Worm (Caenorhabditis elegans): ENCODE data around the gene clc-25.
A peak's percentile ranks its signal among the peaks of the same experiment; 100 is the strongest.

clc-25 gene

DNA sequence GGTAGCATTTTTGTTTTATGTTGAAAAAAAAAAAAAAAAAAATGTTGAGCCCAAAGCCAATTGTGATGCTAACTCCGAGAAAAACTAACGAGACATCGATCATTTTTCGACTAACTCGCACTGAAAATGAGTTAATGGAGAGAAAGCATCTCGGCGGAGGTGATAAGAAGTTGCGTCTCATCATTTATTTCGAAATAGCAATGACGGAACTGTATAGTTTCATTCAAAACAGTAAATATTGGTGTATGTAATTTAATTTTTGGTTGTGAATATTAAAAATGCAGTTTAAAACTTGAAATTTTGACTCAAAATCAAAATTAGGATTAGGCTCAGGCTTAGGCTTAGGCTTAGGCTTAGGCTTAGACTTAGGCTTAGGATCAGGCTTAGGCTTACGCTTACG, at the start of gene clc-25:
clc-25 (minus strand) TSS at position 101 of the 400 bp plus-strand sequence.
- TF ChIP-seq ces-1 (GFP tag; optimal IDR thresholded peaks at IDR 0.05): no peak
- no peak for TF ChIP-seq unc-39 (tag; optimal IDR thresholded peaks at IDR 0.05)
- TF ChIP-seq lsy-2 (tag; optimal IDR thresholded peaks at IDR 0.05): no peak
- no peak for TF ChIP-seq snpc-4 (tag; optimal IDR thresholded peaks at IDR 0.05)
- TF ChIP-seq hlh-1 (tag; optimal IDR thresholded peaks at IDR 0.05): no peak
- no peak for TF ChIP-seq nhr-2 (tag; optimal IDR thresholded peaks at IDR 0.05)
- no peak for TF ChIP-seq zip-8 (tag; optimal IDR thresholded peaks at IDR 0.05)
- no peak for TF ChIP-seq mls-2 (tag; optimal IDR thresholded peaks at IDR 0.05)
- TF ChIP-seq pha-4 (tag; optimal IDR thresholded peaks at IDR 0.05): no peak
- TF ChIP-seq nhr-28 (tag; optimal IDR thresholded peaks at IDR 0.05): no peak

ce11 chrIII:1074152-1074551, 48.0 kb upstream of the clc-25 start:
- TF ChIP-seq blmp-1 (tag; optimal IDR thresholded peaks at IDR 0.05) (no peak), bed-3 (GFP tag; optimal IDR thresholded peaks at IDR 0.05) (no peak), elt-3 (tag; optimal IDR thresholded peaks at IDR 0.05) (no peak), nhr-76 (tag; optimal IDR thresholded peaks at IDR 0.05) (no peak)

- TF ChIP-seq pha-4 (tag; optimal IDR thresholded peaks at IDR 0.05) (no peak), bed-3 (GFP tag; optimal IDR thresholded peaks at IDR 0.05) (no peak)
Observed at ce11 chrIII:1059961-1060360, 33.8 kb upstream of the clc-25 start, which contains the start of gene BE0003N10.6. Gene BE0003N10.6, minus strand, starts transcription at chrIII:1060061.

DNA sequence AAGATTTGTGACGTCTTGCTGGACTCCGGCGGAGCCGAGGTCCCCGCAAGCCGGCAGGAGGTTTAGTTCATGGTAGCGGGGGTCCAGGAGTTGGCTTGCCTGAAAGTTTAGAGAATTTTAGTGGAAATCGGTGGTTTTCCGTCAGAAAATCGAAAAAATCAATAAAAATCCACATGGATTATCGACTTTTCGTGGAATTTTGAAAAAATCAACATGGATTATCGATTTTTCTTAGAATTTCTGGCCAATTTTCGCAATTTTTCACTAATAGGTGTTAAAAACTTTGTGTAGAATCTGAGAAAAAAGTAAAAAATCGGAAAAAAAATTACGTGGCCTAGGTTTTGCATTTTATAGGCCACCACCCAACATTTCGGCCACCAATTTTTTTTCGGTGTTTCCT, 32.7 kb upstream of the clc-25 start:
- TF ChIP-seq nhr-12 (tag; optimal IDR thresholded peaks at IDR 0.05): no peak
- TF ChIP-seq bed-3 (GFP tag; optimal IDR thresholded peaks at IDR 0.05): no peak
- TF ChIP-seq lin-32 (GFP tag; optimal IDR thresholded peaks at IDR 0.05): no peak
- no peak for TF ChIP-seq snpc-4 (tag; optimal IDR thresholded peaks at IDR 0.05)
- TF ChIP-seq flh-1 (GFP tag; optimal IDR thresholded peaks at IDR 0.05): no peak
- TF ChIP-seq nhr-2 (tag; optimal IDR thresholded peaks at IDR 0.05): no peak
- TF ChIP-seq nhr-28 (tag; optimal IDR thresholded peaks at IDR 0.05): no peak
- no peak for TF ChIP-seq mls-2 (tag; optimal IDR thresholded peaks at IDR 0.05)
- TF ChIP-seq hlh-1 (tag; optimal IDR thresholded peaks at IDR 0.05): no peak
- TF ChIP-seq lsy-2 (tag; optimal IDR thresholded peaks at IDR 0.05): no peak
- no peak for TF ChIP-seq tbx-8 (GFP tag; optimal IDR thresholded peaks at IDR 0.05)
- TF ChIP-seq blmp-1 (tag; optimal IDR thresholded peaks at IDR 0.05): no peak
- TF ChIP-seq ceh-83 (GFP tag; optimal IDR thresholded peaks at IDR 0.05): no peak
- no peak for TF ChIP-seq drap-1 (GFP tag; optimal IDR thresholded peaks at IDR 0.05)

DNA sequence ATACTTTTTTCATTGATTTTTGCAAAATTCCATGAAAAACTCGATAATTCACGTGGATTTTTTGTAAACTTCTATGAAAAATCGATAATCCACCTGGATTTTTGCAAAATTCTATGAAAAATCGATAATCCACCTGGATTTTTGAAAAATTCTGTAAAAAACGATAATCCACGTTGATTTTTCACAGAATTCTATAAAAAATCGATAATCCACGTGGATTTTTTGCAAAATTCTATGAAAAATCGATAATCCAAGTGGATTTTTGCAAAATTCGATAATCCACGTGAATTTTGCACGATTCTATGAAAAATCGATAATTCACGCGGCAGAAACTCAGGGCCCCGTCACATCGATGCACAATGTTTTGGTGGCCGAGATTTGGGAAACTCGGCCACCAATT, 31.9 kb upstream of the clc-25 start:
- no peak for TF ChIP-seq elt-3 (tag; optimal IDR thresholded peaks at IDR 0.05)
- no peak for TF ChIP-seq ces-1 (GFP tag; optimal IDR thresholded peaks at IDR 0.05)
- TF ChIP-seq bed-3 (GFP tag; optimal IDR thresholded peaks at IDR 0.05): no peak
- no peak for TF ChIP-seq cnd-1 (tag; optimal IDR thresholded peaks at IDR 0.05)
- TF ChIP-seq ceh-43 (GFP tag; optimal IDR thresholded peaks at IDR 0.05): no peak
- TF ChIP-seq mab-5 (tag; optimal IDR thresholded peaks at IDR 0.05): no peak
- TF ChIP-seq unc-120 (tag; optimal IDR thresholded peaks at IDR 0.05; ENCODE audit: poor library complexity, severe bottlenecking): no peak
- no peak for TF ChIP-seq lin-32 (GFP tag; optimal IDR thresholded peaks at IDR 0.05)
- no peak for TF ChIP-seq ham-2 (GFP tag; optimal IDR thresholded peaks at IDR 0.05)
- no peak for TF ChIP-seq mep-1 (tag; optimal IDR thresholded peaks at IDR 0.05)
- no peak for TF ChIP-seq sem-2 (GFP tag; optimal IDR thresholded peaks at IDR 0.05)

- TF ChIP-seq lin-13 (tag; optimal IDR thresholded peaks at IDR 0.05) (no peak), nhr-12 (tag; optimal IDR thresholded peaks at IDR 0.05) (no peak), lin-32 (GFP tag; optimal IDR thresholded peaks at IDR 0.05) (no peak), cnd-1 (tag; optimal IDR thresholded peaks at IDR 0.05) (no peak), ztf-11 (tag; optimal IDR thresholded peaks at IDR 0.05) (no peak), bed-3 (GFP tag; optimal IDR thresholded peaks at IDR 0.05) (no peak), snpc-4 (tag; optimal IDR thresholded peaks at IDR 0.05) (no peak), mab-5 (tag; optimal IDR thresholded peaks at IDR 0.05) (no peak), nhr-2 (tag; optimal IDR thresholded peaks at IDR 0.05) (peak; percentile 55), nhr-237 (tag; optimal IDR thresholded peaks at IDR 0.05) (no peak), ceh-39 (tag; optimal IDR thresholded peaks at IDR 0.05) (no peak), elt-3 (tag; optimal IDR thresholded peaks at IDR 0.05) (no peak), pha-4 (tag; optimal IDR thresholded peaks at IDR 0.05) (no peak), ceh-83 (GFP tag; optimal IDR thresholded peaks at IDR 0.05) (peak; percentile 59), nhr-76 (tag; optimal IDR thresholded peaks at IDR 0.05) (no peak), lsy-2 (tag; optimal IDR thresholded peaks at IDR 0.05) (no peak), flh-1 (GFP tag; optimal IDR thresholded peaks at IDR 0.05) (no peak), ham-2 (GFP tag; optimal IDR thresholded peaks at IDR 0.05) (peak; percentile 86), unc-62 (GFP tag; optimal IDR thresholded peaks at IDR 0.05) (no peak), tbx-8 (GFP tag; optimal IDR thresholded peaks at IDR 0.05) (no peak), ceh-43 (GFP tag; optimal IDR thresholded peaks at IDR 0.05) (no peak), ces-1 (GFP tag; optimal IDR thresholded peaks at IDR 0.05) (no peak), nhr-28 (tag; optimal IDR thresholded peaks at IDR 0.05) (no peak), M03D4.4 (tag; optimal IDR thresholded peaks at IDR 0.05) (no peak), unc-39 (tag; optimal IDR thresholded peaks at IDR 0.05) (no peak), elt-1 (tag; optimal IDR thresholded peaks at IDR 0.05; ENCODE audit: borderline replicate concordance, insufficient read depth) (no peak), mep-1 (tag; optimal IDR thresholded peaks at IDR 0.05) (no peak), zip-8 (tag; optimal IDR thresholded peaks at IDR 0.05) (peak; percentile 71), drap-1 (GFP tag; optimal IDR thresholded peaks at IDR 0.05) (peak; percentile 4), mls-2 (tag; optimal IDR thresholded peaks at IDR 0.05) (no peak), sptf-1 (tag; optimal IDR thresholded peaks at IDR 0.05) (peak; percentile 17), sem-2 (GFP tag; optimal IDR thresholded peaks at IDR 0.05) (no peak), blmp-1 (tag; optimal IDR thresholded peaks at IDR 0.05) (no peak), unc-120 (tag; optimal IDR thresholded peaks at IDR 0.05; ENCODE audit: poor library complexity, severe bottlenecking) (no peak), hlh-1 (tag; optimal IDR thresholded peaks at IDR 0.05) (no peak)
Observed at ce11 chrIII:1054096-1054495, 27.9 kb upstream of the clc-25 start.

Data from whole organism, mixed stage, embryonic.